Worm (Caenorhabditis elegans): ENCODE results near the gene C45B2.3.

Gene C45B2.3

ce11 chrX:6082660-6083059 lies at the start of gene C45B2.3:
TSS of gene C45B2.3 (plus strand) at chrX:6082960.
- TF ChIP-seq nhr-23 (tag; optimal IDR thresholded peaks at IDR 0.05): no peak
- no peak for TF ChIP-seq sem-4 (tag; optimal IDR thresholded peaks at IDR 0.05)
- TF ChIP-seq blmp-1 (tag; optimal IDR thresholded peaks at IDR 0.05; ENCODE audit: insufficient read depth): no peak
- TF ChIP-seq C34F6.9 (tag; optimal IDR thresholded peaks at IDR 0.05): no peak
- no peak for TF ChIP-seq lsy-2 (tag; optimal IDR thresholded peaks at IDR 0.05)
- TF ChIP-seq F13H6.1 (tag; optimal IDR thresholded peaks at IDR 0.05): no peak
- TF ChIP-seq nhr-12 (tag; optimal IDR thresholded peaks at IDR 0.05): no peak
- TF ChIP-seq nhr-237 (tag; optimal IDR thresholded peaks at IDR 0.05): no peak
- no peak for TF ChIP-seq egl-27 (tag; optimal IDR thresholded peaks at IDR 0.05)
- TF ChIP-seq nhr-21 (tag; optimal IDR thresholded peaks at IDR 0.05): no peak
- no peak for TF ChIP-seq elt-3 (tag; optimal IDR thresholded peaks at IDR 0.05)
- no peak for TF ChIP-seq zag-1 (tag; optimal IDR thresholded peaks at IDR 0.05)
- no peak for TF ChIP-seq dmd-4 (tag; optimal IDR thresholded peaks at IDR 0.05)
- no peak for TF ChIP-seq nhr-6 (tag; optimal IDR thresholded peaks at IDR 0.05)
- no peak for TF ChIP-seq unc-55 (GFP tag; optimal IDR thresholded peaks at IDR 0.05)

ce11 chrX:6039544-6039943 lies 43.2 kb upstream of the C45B2.3 start, which contains the start of gene hsp-25:
TSS of gene hsp-25 (minus strand) at chrX:6039644.
- no peak for TF ChIP-seq nhr-237 (tag; optimal IDR thresholded peaks at IDR 0.05)
- no peak for TF ChIP-seq unc-55 (GFP tag; optimal IDR thresholded peaks at IDR 0.05)
- no peak for TF ChIP-seq elt-3 (tag; optimal IDR thresholded peaks at IDR 0.05)
- TF ChIP-seq snpc-4 (tag; optimal IDR thresholded peaks at IDR 0.05): no peak
- TF ChIP-seq F13H6.1 (tag; optimal IDR thresholded peaks at IDR 0.05): no peak
- no peak for TF ChIP-seq mdl-1 (tag; optimal IDR thresholded peaks at IDR 0.05)
- TF ChIP-seq peb-1 (tag; optimal IDR thresholded peaks at IDR 0.05): no peak
- no peak for TF ChIP-seq fos-1 (tag; optimal IDR thresholded peaks at IDR 0.05)
- TF ChIP-seq lsy-2 (tag; optimal IDR thresholded peaks at IDR 0.05): no peak
- no peak for TF ChIP-seq elt-1 (tag; optimal IDR thresholded peaks at IDR 0.05)
- no peak for TF ChIP-seq ztf-11 (tag; optimal IDR thresholded peaks at IDR 0.05)
- TF ChIP-seq blmp-1 (tag; optimal IDR thresholded peaks at IDR 0.05; ENCODE audit: insufficient read depth): no peak
- TF ChIP-seq lin-39 (tag; optimal IDR thresholded peaks at IDR 0.05): no peak
- no peak for TF ChIP-seq lin-13 (GFP tag; optimal IDR thresholded peaks at IDR 0.05)
- TF ChIP-seq mbf-1 (tag; optimal IDR thresholded peaks at IDR 0.05): no peak
- TF ChIP-seq nhr-77 (tag; optimal IDR thresholded peaks at IDR 0.05): no peak
- no peak for TF ChIP-seq gmeb-1 (tag; optimal IDR thresholded peaks at IDR 0.05)
- TF ChIP-seq nhr-12 (tag; optimal IDR thresholded peaks at IDR 0.05): no peak

DNA sequence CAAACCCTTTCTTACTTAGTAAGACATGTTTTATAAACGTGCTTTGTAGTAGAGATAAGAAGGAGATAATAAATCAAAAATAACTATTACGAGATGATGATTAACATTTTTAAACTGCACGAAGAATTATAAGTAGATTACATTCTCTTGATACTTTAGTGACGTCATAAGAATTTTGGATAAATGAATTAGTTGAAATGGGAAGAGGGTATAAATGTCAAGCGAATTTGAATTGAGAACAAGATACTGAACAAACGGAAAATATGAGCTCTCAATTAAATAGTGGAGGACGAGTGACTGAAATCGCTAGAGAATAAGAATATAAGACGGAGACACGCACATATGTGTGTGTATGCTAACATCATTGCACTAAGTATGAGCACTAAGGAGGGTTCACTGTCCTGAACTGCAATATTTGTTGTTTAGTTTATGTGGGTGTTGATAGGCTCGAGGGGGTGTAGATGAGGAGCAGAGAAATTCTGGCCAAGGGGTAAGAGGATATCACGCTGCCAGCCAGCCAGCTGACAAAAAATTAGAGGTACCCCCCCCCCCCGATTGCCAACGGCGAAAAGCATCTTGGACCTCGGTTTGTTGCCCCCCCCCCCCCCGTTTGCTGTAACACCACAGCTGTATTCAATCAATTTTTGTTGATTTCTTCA lies 42.2 kb upstream of the C45B2.3 start:
- TF ChIP-seq crh-2 (tag; optimal IDR thresholded peaks at IDR 0.05): peak; percentile 48
- peak; percentile 44 for TF ChIP-seq ztf-4 (tag; optimal IDR thresholded peaks at IDR 0.05)
- TF ChIP-seq C34F6.9 (tag; optimal IDR thresholded peaks at IDR 0.05): peak; percentile 20
- peak in 1 of 2 experiments; percentile 27 for TF ChIP-seq lsy-2 (tag; optimal IDR thresholded peaks at IDR 0.05)
- no peak for TF ChIP-seq alr-1 (tag; optimal IDR thresholded peaks at IDR 0.05)

DNA sequence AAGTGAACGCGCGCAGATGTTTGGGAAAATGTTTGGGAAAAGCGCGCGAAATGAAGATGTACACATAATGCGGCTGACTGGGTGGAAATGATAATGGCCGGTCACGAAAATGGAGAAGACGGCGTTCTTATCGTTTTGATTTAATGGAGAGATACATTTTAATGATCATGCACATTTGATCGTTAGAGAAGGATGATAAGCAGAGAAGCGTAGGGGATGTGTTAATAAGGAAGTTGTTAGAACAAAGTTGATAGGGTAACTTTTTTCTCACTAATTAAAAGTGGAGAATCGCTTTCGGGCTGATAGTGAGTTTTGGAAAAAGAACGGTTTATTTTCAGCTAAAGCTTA lies 41.7 kb upstream of the C45B2.3 start:
- TF ChIP-seq Y55F3AM.14 (GFP tag; optimal IDR thresholded peaks at IDR 0.05) (no peak), fos-1 (tag; optimal IDR thresholded peaks at IDR 0.05) (peak; percentile 15), crh-2 (tag; optimal IDR thresholded peaks at IDR 0.05) (peak; percentile 8)

ce11 chrX:6041995-6042481 lies 40.7 kb upstream of the C45B2.3 start:
- no peak for TF ChIP-seq nhr-77 (tag; optimal IDR thresholded peaks at IDR 0.05)
- TF ChIP-seq nhr-23 (tag; optimal IDR thresholded peaks at IDR 0.05): no peak
- TF ChIP-seq aly-2 (tag; optimal IDR thresholded peaks at IDR 0.05): no peak
- no peak for TF ChIP-seq snpc-4 (tag; optimal IDR thresholded peaks at IDR 0.05)
- TF ChIP-seq lin-39 (tag; optimal IDR thresholded peaks at IDR 0.05): no peak
- no peak for TF ChIP-seq R02D3.7 (tag; optimal IDR thresholded peaks at IDR 0.05)
- no peak for TF ChIP-seq peb-1 (tag; optimal IDR thresholded peaks at IDR 0.05)
- peak; percentile 82 for TF ChIP-seq crh-2 (tag; optimal IDR thresholded peaks at IDR 0.05)
- no peak for TF ChIP-seq nhr-12 (tag; optimal IDR thresholded peaks at IDR 0.05)
- peak in 1 of 2 experiments; percentile 68 for TF ChIP-seq lsy-2 (tag; optimal IDR thresholded peaks at IDR 0.05)
- no peak for TF ChIP-seq skn-1 (tag; optimal IDR thresholded peaks at IDR 0.05)
- TF ChIP-seq unc-55 (GFP tag; optimal IDR thresholded peaks at IDR 0.05): peak; percentile 10
- TF ChIP-seq sma-9 (GFP tag; optimal IDR thresholded peaks at IDR 0.05): peak; percentile 86
- TF ChIP-seq sma-9 (tag; optimal IDR thresholded peaks at IDR 0.05): no peak
- TF ChIP-seq nhr-11 (tag; optimal IDR thresholded peaks at IDR 0.05): no peak
- TF ChIP-seq ama-1 (optimal IDR thresholded peaks at IDR 0.05): peak; percentile 75
- no peak for TF ChIP-seq ZK546.5 (tag; optimal IDR thresholded peaks at IDR 0.05)
- TF ChIP-seq nhr-10 (tag; optimal IDR thresholded peaks at IDR 0.05): peak; percentile 25
- TF ChIP-seq Y55F3AM.14 (GFP tag; optimal IDR thresholded peaks at IDR 0.05): peak; percentile 24
- TF ChIP-seq F13H6.1 (tag; optimal IDR thresholded peaks at IDR 0.05): peak; percentile 90
- TF ChIP-seq blmp-1 (tag; optimal IDR thresholded peaks at IDR 0.05; ENCODE audit: insufficient read depth): peak; percentile 59
- no peak for TF ChIP-seq mbf-1 (tag; optimal IDR thresholded peaks at IDR 0.05)
- TF ChIP-seq nhr-237 (tag; optimal IDR thresholded peaks at IDR 0.05): no peak
- peak; percentile 75 for TF ChIP-seq egl-27 (tag; optimal IDR thresholded peaks at IDR 0.05)
- peak; percentile 44 for TF ChIP-seq C34F6.9 (tag; optimal IDR thresholded peaks at IDR 0.05)
- TF ChIP-seq ztf-4 (tag; optimal IDR thresholded peaks at IDR 0.05): peak; percentile 78
- TF ChIP-seq unc-39 (tag; optimal IDR thresholded peaks at IDR 0.05): no peak
- TF ChIP-seq nhr-21 (tag; optimal IDR thresholded peaks at IDR 0.05): peak; percentile 83
- no peak for TF ChIP-seq ztf-11 (tag; optimal IDR thresholded peaks at IDR 0.05)
- TF ChIP-seq ceh-82 (tag; optimal IDR thresholded peaks at IDR 0.05): no peak
- TF ChIP-seq nhr-25 (tag; optimal IDR thresholded peaks at IDR 0.05): peak; percentile 80

Data from whole organism, L2 larva.